Worm (Caenorhabditis elegans) whole organism, L4/young adult: ENCODE results near the gene C14A11.5.

ENCODE experiments used
- W03F9.2 ChIP-seq: fragments of 150-350 bp; optimal IDR thresholded peaks from 2 replicates; lab custom pipeline; 2014; ENCODE audit warnings: missing biosample characterization, missing genetic modification characterization
- him-1 ChIP-seq: sonication (generic microtip); optimal IDR thresholded peaks from 2 replicates; lab custom pipeline; 2016; ENCODE audit warnings: missing genotype, missing genetic modification reagents, missing genetic modification characterization, missing compliant biosample characterization

DNA sequence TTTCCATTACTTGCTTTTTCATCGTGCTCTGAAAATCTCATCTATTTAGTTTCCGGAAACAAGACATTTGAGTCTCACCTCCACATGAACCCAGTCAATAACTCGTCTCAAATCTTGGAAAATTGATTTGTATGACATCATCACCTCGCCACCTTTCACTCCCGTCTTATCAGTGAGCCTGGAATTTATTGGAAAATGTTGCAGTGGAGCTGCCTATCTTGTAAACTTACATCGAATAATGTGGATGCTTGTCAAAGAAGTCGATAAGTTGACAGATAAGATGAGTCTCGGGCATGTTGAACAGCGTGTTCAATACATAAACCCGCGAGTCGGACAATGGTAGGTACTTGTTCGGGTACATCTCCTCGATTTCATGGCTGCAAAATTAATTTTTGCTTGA lies 29.4 kb upstream of the C14A11.5 start:
- TF ChIP-seq him-1 (tag; lab: Kevin White, UChicago) (no peak), W03F9.2 (tag; lab: Kevin White, UChicago) (no peak)
